Fruit fly (Drosophila melanogaster) whole organism, pupa: Measurements from ENCODE around the gene Nsf2.

ENCODE experiments used
- CG10348 ChIP-seq: fragments of 200-800 bp; sonication (Bioruptor generic); IDR thresholded peaks from 2 replicates; pipeline ENCODE4 v1.3.6; 2022; ENCODE audit warnings: missing biosample characterization, missing genetic modification characterization
- CG12605 ChIP-seq: fragments of 200-800 bp; sonication (Bioruptor generic); IDR thresholded peaks from 2 replicates; pipeline ENCODE4 v1.3.6; 2022; ENCODE audit warnings: missing biosample characterization, missing genetic modification characterization
- CG14655 ChIP-seq: fragments of 200-800 bp; sonication (Bioruptor generic); optimal IDR thresholded peaks from 3 replicates; lab custom pipeline; 2017; ENCODE audit warnings: mild to moderate bottlenecking, missing biosample characterization, missing genetic modification reagents, missing genetic modification characterization
- CG15710 ChIP-seq: fragments of 200-800 bp; sonication (Bioruptor generic); optimal IDR thresholded peaks from 2 replicates; lab custom pipeline; 2018; ENCODE audit warnings: missing biosample characterization, mild to moderate bottlenecking, missing genetic modification characterization, moderate library complexity
- CG17806 ChIP-seq: fragments of 200-800 bp; sonication (Bioruptor generic); optimal IDR thresholded peaks from 2 replicates; lab custom pipeline; 2018; ENCODE audit warnings: missing biosample characterization, mild to moderate bottlenecking, missing genetic modification characterization, moderate library complexity
- CG32121 ChIP-seq: fragments of 200-800 bp; sonication (Bioruptor generic); IDR thresholded peaks from 2 replicates; pipeline ENCODE4 v1.3.6; 2022; ENCODE audit warnings: missing biosample characterization, missing genetic modification characterization
- CG34367 ChIP-seq: fragments of 200-800 bp; sonication (Bioruptor generic); optimal IDR thresholded peaks from 2 replicates; lab custom pipeline; 2018; ENCODE audit warnings: missing biosample characterization, mild to moderate bottlenecking, missing genetic modification characterization
- CG4496 ChIP-seq: fragments of 200-800 bp; sonication (Bioruptor generic); IDR thresholded peaks from 3 replicates; pipeline ENCODE4 v1.3.6; 2022; ENCODE audit warnings: missing biosample characterization, missing genetic modification characterization
- CG8159 ChIP-seq: fragments of 200-800 bp; sonication (Bioruptor generic); optimal IDR thresholded peaks from 3 replicates; lab custom pipeline; 2018; ENCODE audit warnings: missing biosample characterization, mild to moderate bottlenecking, missing genetic modification characterization, moderate library complexity
- CG8301 ChIP-seq: fragments of 200-800 bp; sonication (Bioruptor generic); optimal IDR thresholded peaks from 2 replicates; lab custom pipeline; 2018; ENCODE audit warnings: missing biosample characterization, mild to moderate bottlenecking, missing genetic modification characterization
- CG9948 ChIP-seq: fragments of 200-800 bp; sonication (Bioruptor generic); optimal IDR thresholded peaks from 2 replicates; lab custom pipeline; 2018; ENCODE audit warnings: missing biosample characterization, mild to moderate bottlenecking, missing genetic modification characterization, moderate library complexity
- D1 ChIP-seq: fragments of 200-800 bp; sonication (Bioruptor generic); optimal IDR thresholded peaks from 2 replicates; lab custom pipeline; 2018; ENCODE audit warnings: missing biosample characterization, mild to moderate bottlenecking, missing genetic modification characterization, moderate library complexity
- EcR ChIP-seq: fragments of 200-800 bp; sonication (Bioruptor generic); optimal IDR thresholded peaks from 3 replicates; lab custom pipeline; 2019; ENCODE audit warnings: missing biosample characterization, missing genetic modification characterization, mild to moderate bottlenecking, moderate library complexity, missing genetic modification reagents
- Ets98B ChIP-seq: fragments of 200-800 bp; sonication (Bioruptor generic); IDR thresholded peaks from 2 replicates; pipeline ENCODE4 v1.3.6; 2022; ENCODE audit warnings: missing biosample characterization, missing genetic modification characterization
- Pif1A ChIP-seq: fragments of 200-800 bp; sonication (Bioruptor generic); optimal IDR thresholded peaks from 3 replicates; lab custom pipeline; 2016; ENCODE audit warnings: missing biosample characterization, missing genetic modification characterization
- Pif1B ChIP-seq: fragments of 200-800 bp; sonication (Bioruptor generic); optimal IDR thresholded peaks from 3 replicates; lab custom pipeline; 2016; ENCODE audit warnings: missing biosample characterization, missing genetic modification characterization
- Snoo ChIP-seq: fragments of 200-800 bp; sonication (Bioruptor generic); optimal IDR thresholded peaks from 3 replicates; lab custom pipeline; 2017; ENCODE audit warnings: missing biosample characterization, mild to moderate bottlenecking, missing genetic modification characterization, inconsistent platforms
- fd96Ca ChIP-seq: fragments of 200-800 bp; sonication (Bioruptor generic); IDR thresholded peaks from 3 replicates; pipeline ENCODE4 v1.3.6; 2022; ENCODE audit warnings: missing biosample characterization, missing genetic modification characterization
- gl ChIP-seq: fragments of 200-800 bp; sonication (Bioruptor generic); optimal IDR thresholded peaks from 2 replicates; lab custom pipeline; 2018; ENCODE audit warnings: missing biosample characterization, mild to moderate bottlenecking, missing genetic modification characterization
- rn ChIP-seq: fragments of 200-800 bp; sonication (Bioruptor generic); IDR thresholded peaks from 2 replicates; pipeline ENCODE4 v1.3.6; 2022; ENCODE audit warnings: missing biosample characterization, missing genetic modification characterization

Gene Nsf2

DNA sequence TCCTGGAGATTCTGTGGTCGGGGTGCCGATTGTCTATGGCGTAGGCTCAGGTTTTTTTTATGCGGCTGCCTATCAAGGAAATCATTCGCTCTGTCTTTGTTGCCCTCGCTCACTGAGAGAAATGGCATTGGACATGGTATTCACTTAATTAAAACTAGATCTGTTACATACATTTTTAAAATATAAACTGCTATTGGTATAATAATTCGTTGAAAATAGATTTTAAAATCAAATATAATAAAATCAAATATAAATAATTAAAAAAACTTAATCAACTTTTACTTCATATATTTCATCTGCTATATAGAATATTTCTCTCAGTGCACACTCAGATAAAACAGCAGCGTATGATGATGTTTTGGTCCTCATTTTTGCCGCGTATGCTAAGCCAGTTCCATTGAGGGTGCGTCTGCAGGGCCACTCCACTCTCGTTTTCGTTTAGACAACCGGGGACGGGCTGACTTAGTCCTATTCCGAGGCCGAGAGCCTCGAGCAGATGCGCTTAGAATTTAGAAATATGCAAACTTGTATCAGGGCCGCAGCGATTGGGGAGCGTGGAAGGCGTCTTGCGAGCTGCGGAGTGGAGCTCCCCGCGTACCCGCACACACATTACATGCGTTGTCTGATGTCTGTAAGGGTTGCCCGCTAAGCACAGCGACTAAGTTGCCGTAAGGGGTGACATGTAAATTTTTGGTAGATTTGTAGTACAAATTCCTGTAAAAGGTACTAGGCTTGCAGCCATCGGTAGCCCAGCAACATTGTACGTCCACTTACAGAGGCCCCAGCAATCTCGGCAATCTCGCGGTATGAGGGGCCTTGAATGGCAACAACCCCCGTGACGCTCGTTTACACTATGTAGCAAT, 38.0 kb downstream of the Nsf2 start:
- TF ChIP-seq CG10348 (GFP tag; lab: Robert Waterston, UW) (no peak), Snoo (tag; lab: Kevin White, UChicago) (peak; percentile 7), CG14655 (GFP tag; lab: Kevin White, UChicago) (peak; percentile 46), CG34367 (tag; lab: Kevin White, UChicago) (no peak), rn (GFP tag; lab: Robert Waterston, UW) (no peak), CG8159 (tag; lab: Kevin White, UChicago) (peak; percentile 65), gl (tag; lab: Kevin White, UChicago) (no peak), CG17806 (tag; lab: Kevin White, UChicago) (peak; percentile 48), CG15710 (tag; lab: Kevin White, UChicago) (peak; percentile 40), Pif1B (no peak), CG8301 (tag; lab: Kevin White, UChicago) (peak; percentile 7), CG9948 (tag; lab: Kevin White, UChicago) (peak; percentile 46)

DNA sequence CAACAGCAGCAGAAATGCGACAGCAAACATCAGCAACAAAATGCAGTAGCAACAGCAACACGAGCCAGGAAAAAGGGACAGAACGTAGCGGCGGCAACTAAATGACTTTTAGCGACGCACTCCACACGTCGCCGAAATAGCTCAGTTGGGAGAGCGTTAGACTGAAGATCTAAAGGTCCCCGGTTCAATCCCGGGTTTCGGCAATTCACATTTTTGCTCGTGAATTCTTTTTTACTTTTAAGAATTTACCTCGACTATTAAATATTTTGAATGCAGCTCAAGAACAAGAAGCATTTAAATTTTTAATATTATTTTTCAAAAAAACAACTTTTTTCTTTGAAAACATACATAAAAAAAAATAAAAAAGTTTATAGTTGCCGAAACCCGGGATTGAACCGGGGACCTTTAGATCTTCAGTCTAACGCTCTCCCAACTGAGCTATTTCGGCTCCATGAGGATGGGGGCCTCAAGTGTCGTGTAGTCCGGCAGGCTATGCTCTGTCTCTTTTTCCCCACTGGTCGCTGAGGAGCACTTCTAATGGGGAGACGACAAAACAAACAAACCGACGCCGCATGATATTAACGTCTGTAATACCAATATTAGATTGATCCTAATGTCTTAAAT, 39.9 kb downstream of the Nsf2 start:
- TF ChIP-seq CG12605 = no peak
- no peak for TF ChIP-seq CG8301 (tag; lab: Kevin White, UChicago)
- TF ChIP-seq CG34367 (tag; lab: Kevin White, UChicago) = no peak
- TF ChIP-seq Snoo (tag; lab: Kevin White, UChicago) = no peak
- no peak for TF ChIP-seq D1 (tag; lab: Kevin White, UChicago)
- TF ChIP-seq gl (tag; lab: Kevin White, UChicago) = no peak
- no peak for TF ChIP-seq CG10348 (GFP tag; lab: Robert Waterston, UW)
- TF ChIP-seq CG32121 (GFP tag; lab: Robert Waterston, UW) = no peak
- TF ChIP-seq CG9948 (tag; lab: Kevin White, UChicago) = no peak

DNA sequence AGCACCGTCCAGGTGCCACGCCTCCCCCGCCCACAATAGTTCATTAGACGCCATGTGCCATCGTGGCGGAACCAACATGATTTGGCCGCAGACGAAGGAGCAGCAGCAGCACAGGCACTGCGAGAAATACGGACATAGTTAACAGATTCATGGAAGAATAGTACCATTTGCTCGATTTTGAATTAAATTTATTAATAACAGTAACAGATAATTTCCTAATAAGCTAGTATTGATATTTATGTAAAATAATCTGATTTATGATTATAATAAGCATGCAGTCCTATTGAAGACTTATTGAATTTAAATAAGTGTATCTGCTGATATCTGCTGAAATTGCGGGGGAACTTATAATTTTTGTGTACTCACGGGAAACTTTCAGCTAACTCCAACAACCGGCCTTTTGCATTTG, 40.5 kb downstream of the Nsf2 start:
- TF ChIP-seq Pif1B (peak; percentile 12), CG34367 (tag; lab: Kevin White, UChicago) (no peak), CG12605 (no peak), Pif1A (GFP tag; lab: Kevin White, UChicago) (peak; percentile 41), CG8159 (tag; lab: Kevin White, UChicago) (no peak), Ets98B (peak; percentile 49; the same call in 1 of the 2 replicates), CG32121 (GFP tag; lab: Robert Waterston, UW) (peak; percentile 52), rn (GFP tag; lab: Robert Waterston, UW) (0 out of 2 replicates have a peak, but pooled peaks have one; percentile 15), CG8301 (tag; lab: Kevin White, UChicago) (peak; percentile 85), D1 (tag; lab: Kevin White, UChicago) (no peak), CG17806 (tag; lab: Kevin White, UChicago) (no peak), CG10348 (GFP tag; lab: Robert Waterston, UW) (no peak), CG4496 (GFP tag; lab: Robert Waterston, UW) (peak; percentile 70; the same call in 2 of the 3 replicates), fd96Ca (peak; percentile 67; the same call in 2 of the 3 replicates), CG14655 (GFP tag; lab: Kevin White, UChicago) (peak; percentile 88), CG15710 (tag; lab: Kevin White, UChicago) (no peak)

DNA sequence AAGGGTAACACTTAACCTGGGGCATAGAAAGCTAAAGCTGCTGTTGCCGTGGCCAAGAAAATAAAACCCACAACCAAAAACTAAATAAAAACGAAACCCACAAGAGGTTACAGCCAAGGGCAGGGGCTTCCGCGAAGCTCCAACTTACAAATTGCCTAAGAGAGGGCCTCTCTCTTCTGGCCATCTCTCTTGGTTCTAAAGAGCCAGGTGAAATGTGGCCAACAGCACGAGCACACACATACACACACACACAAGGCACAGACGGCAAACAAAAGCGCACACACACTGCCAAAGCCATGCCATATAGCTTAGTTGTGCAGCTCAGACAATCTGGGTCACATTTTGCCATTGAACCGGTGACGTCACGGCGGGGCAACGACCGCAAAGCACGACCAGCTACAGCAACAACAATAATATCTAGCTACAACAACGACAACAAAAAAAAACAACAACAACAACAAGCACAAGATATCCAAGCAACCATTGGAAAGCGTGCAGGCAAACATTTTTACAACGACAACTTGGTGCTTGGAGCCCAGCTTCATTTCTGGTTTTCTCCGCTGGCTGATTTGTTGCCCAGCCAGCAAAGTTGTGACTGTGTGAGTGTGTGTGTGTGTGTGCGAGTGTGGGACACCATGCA, 41.1 kb downstream of the Nsf2 start:
- TF ChIP-seq EcR (GFP tag; lab: Kevin White, UChicago) (peak; percentile 97), CG10348 (GFP tag; lab: Robert Waterston, UW) (no peak), CG15710 (tag; lab: Kevin White, UChicago) (no peak), CG32121 (GFP tag; lab: Robert Waterston, UW) (no peak), CG17806 (tag; lab: Kevin White, UChicago) (no peak)

DNA sequence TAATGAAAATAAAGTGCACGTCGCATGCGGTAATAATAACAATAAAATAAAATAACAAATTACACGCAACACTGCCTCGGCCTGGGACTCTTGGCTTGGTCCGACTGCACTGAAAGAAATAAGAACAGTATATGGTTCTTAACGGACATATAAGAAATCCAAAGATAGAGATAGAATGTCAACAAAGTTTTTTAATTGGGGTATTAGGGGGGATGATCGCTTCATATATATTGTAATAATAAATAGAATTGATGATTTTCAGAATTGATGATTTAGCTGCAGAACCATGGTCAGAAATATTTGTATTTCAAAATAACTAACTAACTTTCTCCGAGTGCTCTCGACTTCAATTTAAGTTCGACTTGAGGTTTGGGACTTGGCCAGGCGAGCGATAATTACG, 41.7 kb downstream of the Nsf2 start:
- peak; percentile 90 for TF ChIP-seq CG8301 (tag; lab: Kevin White, UChicago)
- TF ChIP-seq Pif1B = peak; percentile 67
- peak; percentile 75 for TF ChIP-seq Ets98B
- no peak for TF ChIP-seq fd96Ca
- TF ChIP-seq CG8159 (tag; lab: Kevin White, UChicago) = no peak
- TF ChIP-seq CG34367 (tag; lab: Kevin White, UChicago) = no peak
- peak; percentile 21; the same call in 1 of the 2 replicates for TF ChIP-seq CG32121 (GFP tag; lab: Robert Waterston, UW)
- no peak for TF ChIP-seq rn (GFP tag; lab: Robert Waterston, UW)
- TF ChIP-seq CG4496 (GFP tag; lab: Robert Waterston, UW) = peak; percentile 59; the same call in 2 of the 3 replicates
- TF ChIP-seq gl (tag; lab: Kevin White, UChicago) = no peak
- TF ChIP-seq CG15710 (tag; lab: Kevin White, UChicago) = no peak
- no peak for TF ChIP-seq CG12605
- TF ChIP-seq CG9948 (tag; lab: Kevin White, UChicago) = no peak
- TF ChIP-seq CG10348 (GFP tag; lab: Robert Waterston, UW) = no peak
- peak; percentile 81 for TF ChIP-seq Snoo (tag; lab: Kevin White, UChicago)
- no peak for TF ChIP-seq D1 (tag; lab: Kevin White, UChicago)
- no peak for TF ChIP-seq EcR (GFP tag; lab: Kevin White, UChicago)
- TF ChIP-seq Pif1A (GFP tag; lab: Kevin White, UChicago) = peak; percentile 51
- peak; percentile 92 for TF ChIP-seq CG14655 (GFP tag; lab: Kevin White, UChicago)
- TF ChIP-seq CG17806 (tag; lab: Kevin White, UChicago) = peak; percentile 0
